Fruit fly (Drosophila melanogaster) whole organism, embryonic: ENCODE results near the gene Atg5.

Experiments
- Awh ChIP-seq: fragments of 200-800 bp; sonication (Bioruptor generic); IDR thresholded peaks from 2 replicates; pipeline ENCODE4, ENCODE4 v1.3.6; 2022; ENCODE audit warnings: missing biosample characterization, missing genetic modification characterization
- CG11695 ChIP-seq: fragments of 200-800 bp; sonication (Bioruptor generic); IDR thresholded peaks from 3 replicates; pipeline ENCODE4 v1.3.6; 2022; ENCODE audit warnings: missing biosample characterization, missing genetic modification characterization
- CG13624 ChIP-seq: fragments of 200-800 bp; sonication (Bioruptor generic); optimal IDR thresholded peaks from 2 replicates; lab custom pipeline; 2016; ENCODE audit warnings: missing biosample characterization, missing genetic modification characterization
- CG1602 ChIP-seq: fragments of 200-800 bp; sonication (Bioruptor generic); optimal IDR thresholded peaks from 3 replicates; lab custom pipeline; 2016; ENCODE audit warnings: missing biosample characterization, missing genetic modification characterization
- CG17328 ChIP-seq: fragments of 200-800 bp; sonication (Bioruptor generic); IDR thresholded peaks from 2 replicates; pipeline ENCODE4 v1.3.6; 2022; ENCODE audit warnings: missing biosample characterization, missing genetic modification characterization
- CG18262 ChIP-seq: fragments of 200-800 bp; optimal IDR thresholded peaks from 3 replicates; lab custom pipeline; 2019; ENCODE audit warnings: missing biosample characterization, mild to moderate bottlenecking, missing genetic modification characterization, moderate library complexity
- CG18764 ChIP-seq: fragments of 200-800 bp; sonication (Bioruptor generic); optimal IDR thresholded peaks from 3 replicates; lab custom pipeline; 2016; ENCODE audit warnings: missing biosample characterization, missing genetic modification characterization
- CG2199 ChIP-seq: fragments of 200-800 bp; sonication (Bioruptor generic); IDR thresholded peaks from 3 replicates; pipeline ENCODE4 v1.3.6; 2022; ENCODE audit warnings: missing biosample characterization, missing genetic modification characterization
- CG4328 ChIP-seq: fragments of 200-800 bp; sonication (Bioruptor generic); optimal IDR thresholded peaks from 3 replicates; lab custom pipeline; 2017; ENCODE audit warnings: missing biosample characterization, missing genetic modification reagents, missing genetic modification characterization
- CG4404 ChIP-seq: fragments of 200-800 bp; sonication (Bioruptor generic); IDR thresholded peaks from 2 replicates; pipeline ENCODE4 v1.3.6; 2022; ENCODE audit warnings: missing biosample characterization, missing genetic modification characterization
- CG6254 ChIP-seq: fragments of 200-800 bp; sonication (Bioruptor generic); optimal IDR thresholded peaks from 3 replicates; lab custom pipeline; 2017; ENCODE audit warnings: mild to moderate bottlenecking, missing biosample characterization, missing genetic modification reagents, missing genetic modification characterization
- CG6272 ChIP-seq: fragments of 200-800 bp; sonication (Bioruptor generic); IDR thresholded peaks from 2 replicates; pipeline ENCODE4 v1.3.6; 2022; ENCODE audit warnings: missing biosample characterization, missing genetic modification characterization
- CG6765 ChIP-seq: fragments of 200-800 bp; sonication (Bioruptor generic); optimal IDR thresholded peaks from 3 replicates; lab custom pipeline; 2017; ENCODE audit warnings: missing biosample characterization, mild to moderate bottlenecking, missing genetic modification characterization
- CG7745 ChIP-seq: fragments of 200-800 bp; sonication (Bioruptor generic); optimal IDR thresholded peaks from 2 replicates; lab custom pipeline; 2018; ENCODE audit warnings: missing biosample characterization, mild to moderate bottlenecking, missing genetic modification characterization, moderate library complexity
- CG8765 ChIP-seq: fragments of 200-800 bp; sonication (Bioruptor generic); IDR thresholded peaks from 2 replicates; pipeline ENCODE4 v1.3.6; 2022; ENCODE audit warnings: missing biosample characterization, missing genetic modification characterization
- D19A ChIP-seq: fragments of 200-800 bp; optimal IDR thresholded peaks from 3 replicates; lab custom pipeline; 2019; ENCODE audit warnings: missing biosample characterization, mild to moderate bottlenecking, missing genetic modification characterization, moderate library complexity
- Eip74EF ChIP-seq, 2 experiments: fragments of 200-800 bp in 1 of 2; fragments of >200 bp in 1 of 2; sonication (Bioruptor generic) in 1 of 2; optimal IDR thresholded peaks; 2 replicates each; lab custom pipeline; 2017 to 2019; ENCODE audit warnings: missing biosample characterization in 2 of 2, missing genetic modification characterization in 2 of 2, mild to moderate bottlenecking in 1 of 2, moderate library complexity in 1 of 2
- GATAe ChIP-seq: fragments of 200-800 bp; sonication (Bioruptor generic); conservative IDR thresholded peaks from 2 replicates; pipeline ENCODE4 v1.3.6; 2022; ENCODE audit warnings: missing biosample characterization, missing genetic modification characterization
- Gsc ChIP-seq: fragments of 200-800 bp; sonication (Bioruptor generic); IDR thresholded peaks from 2 replicates; pipeline ENCODE4 v1.3.6; 2022; ENCODE audit warnings: missing biosample characterization, missing genetic modification characterization
- HLHmδ ChIP-seq: fragments of 200-800 bp; sonication (Bioruptor generic); optimal IDR thresholded peaks from 2 replicates; lab custom pipeline; 2018; ENCODE audit warnings: missing biosample characterization, mild to moderate bottlenecking, missing genetic modification characterization, moderate library complexity
- Hand ChIP-seq: fragments of 200-800 bp; sonication (Bioruptor generic); optimal IDR thresholded peaks from 2 replicates; lab custom pipeline; 2017; ENCODE audit warnings: mild to moderate bottlenecking, missing biosample characterization, missing genetic modification reagents, missing genetic modification characterization
- HmgZ ChIP-seq: fragments of 200-800 bp; sonication (Bioruptor generic); optimal IDR thresholded peaks from 2 replicates; lab custom pipeline; 2018; ENCODE audit warnings: missing biosample characterization, mild to moderate bottlenecking, missing genetic modification characterization
- Hmx ChIP-seq: fragments of 200-800 bp; sonication (Bioruptor generic); optimal IDR thresholded peaks from 2 replicates; lab custom pipeline; 2016; ENCODE audit warnings: missing biosample characterization, missing genetic modification characterization
- Hsf ChIP-seq: fragments of 200-800 bp; sonication (Bioruptor generic); optimal IDR thresholded peaks from 3 replicates; lab custom pipeline; 2016; ENCODE audit warnings: missing biosample characterization, missing genetic modification characterization
- MBD-R2 ChIP-seq: fragments of 200-800 bp; sonication (Bioruptor generic); IDR thresholded peaks from 2 replicates; pipeline ENCODE4 v1.3.6; 2022; ENCODE audit warnings: missing biosample characterization, missing genetic modification characterization
- MTF-1 ChIP-seq: fragments of 200-800 bp; sonication (Bioruptor generic); optimal IDR thresholded peaks from 2 replicates; lab custom pipeline; 2018; ENCODE audit warnings: missing biosample characterization, mild to moderate bottlenecking, missing genetic modification characterization, borderline replicate concordance
- NC2α ChIP-seq: fragments of 200-800 bp; sonication (Bioruptor generic); optimal IDR thresholded peaks from 2 replicates; lab custom pipeline; 2016; ENCODE audit warnings: missing biosample characterization, missing genetic modification characterization
- Rx ChIP-seq: fragments of 200-800 bp; sonication (Bioruptor generic); IDR thresholded peaks from 2 replicates; pipeline ENCODE4 v1.3.6; 2022; ENCODE audit warnings: missing biosample characterization, missing genetic modification characterization
- Ssrp ChIP-seq: fragments of 200-800 bp; sonication (Bioruptor generic); optimal IDR thresholded peaks from 2 replicates; lab custom pipeline; 2018; ENCODE audit warnings: missing biosample characterization, mild to moderate bottlenecking, missing genetic modification characterization, moderate library complexity
- bowl ChIP-seq: fragments of 200-800 bp; sonication (Bioruptor generic); IDR thresholded peaks from 2 replicates; pipeline ENCODE4 v1.3.6; 2022; ENCODE audit warnings: missing biosample characterization, missing genetic modification characterization
- crp ChIP-seq, 2 experiments: fragments of 200-800 bp; sonication (Bioruptor generic); optimal IDR thresholded peaks; 2 replicates in 1 of 2; 3 replicates in 1 of 2; lab custom pipeline; 2017; ENCODE audit warnings: missing biosample characterization in 2 of 2, missing genetic modification characterization in 2 of 2, mild to moderate bottlenecking in 1 of 2, moderate library complexity in 1 of 2
- en ChIP-seq: fragments of 200-800 bp; sonication (Bioruptor generic); optimal IDR thresholded peaks from 2 replicates; lab custom pipeline; 2016; ENCODE audit warnings: missing biosample characterization, missing genetic modification characterization
- ftz-f1 ChIP-seq: fragments of 200-800 bp; sonication (Bioruptor generic); optimal IDR thresholded peaks from 2 replicates; lab custom pipeline; 2016; ENCODE audit warnings: missing biosample characterization, missing genetic modification characterization
- gce ChIP-seq: fragments of 200-800 bp; sonication (Bioruptor generic); IDR thresholded peaks from 3 replicates; pipeline ENCODE4 v1.3.6; 2022; ENCODE audit warnings: missing biosample characterization, missing genetic modification characterization
- gcm ChIP-seq: fragments of 200-800 bp; sonication (Bioruptor generic); optimal IDR thresholded peaks from 2 replicates; lab custom pipeline; 2019; ENCODE audit warnings: missing biosample characterization, mild to moderate bottlenecking, missing genetic modification characterization, moderate library complexity
- gcm2 ChIP-seq: fragments of 200-800 bp; sonication (Bioruptor generic); optimal IDR thresholded peaks from 2 replicates; lab custom pipeline; 2016; ENCODE audit warnings: missing biosample characterization, missing genetic modification characterization
- gt ChIP-seq: fragments of 200-800 bp; sonication (Bioruptor generic); IDR thresholded peaks from 2 replicates; pipeline ENCODE4 v1.3.6; 2022; ENCODE audit warnings: missing biosample characterization, missing genetic modification characterization
- her ChIP-seq: fragments of 200-800 bp; sonication (Bioruptor generic); optimal IDR thresholded peaks from 2 replicates; lab custom pipeline; 2016; ENCODE audit warnings: missing biosample characterization, missing genetic modification characterization
- hkb ChIP-seq, 2 experiments: fragments of 200-800 bp in 1 of 2; fragments of >200 bp in 1 of 2; sonication (Bioruptor generic) in 1 of 2; IDR thresholded peaks in 1 of 2; optimal IDR thresholded peaks in 1 of 2; 2 replicates each; pipeline versions ENCODE4 v1.3.6 to Lab custom; 2017 to 2022; ENCODE audit warnings: missing biosample characterization in 1 of 2, missing genetic modification characterization in 1 of 2
- lab ChIP-seq: fragments of 200-800 bp; sonication (Bioruptor generic); optimal IDR thresholded peaks from 3 replicates; lab custom pipeline; 2017; ENCODE audit warnings: missing biosample characterization, missing genetic modification characterization, mild to moderate bottlenecking, moderate library complexity, missing genetic modification reagents
- nau ChIP-seq: fragments of 200-800 bp; sonication (Bioruptor generic); optimal IDR thresholded peaks from 3 replicates; lab custom pipeline; 2017; ENCODE audit warnings: missing biosample characterization, mild to moderate bottlenecking, missing genetic modification characterization, missing genetic modification reagents
- p53 ChIP-seq: fragments of 200-800 bp; sonication (Bioruptor generic); optimal IDR thresholded peaks from 2 replicates; lab custom pipeline; 2016; ENCODE audit warnings: missing biosample characterization, missing genetic modification characterization
- pb ChIP-seq: fragments of 200-800 bp; sonication (Bioruptor generic); optimal IDR thresholded peaks from 3 replicates; lab custom pipeline; 2016; ENCODE audit warnings: missing biosample characterization, missing genetic modification characterization
- psq ChIP-seq: fragments of 200-800 bp; sonication (Bioruptor generic); optimal IDR thresholded peaks from 2 replicates; lab custom pipeline; 2017; ENCODE audit warnings: missing biosample characterization, missing genetic modification characterization
- row ChIP-seq: fragments of 200-800 bp; sonication (Bioruptor generic); IDR thresholded peaks from 3 replicates; pipeline ENCODE4 v1.3.6; 2022; ENCODE audit warnings: missing biosample characterization, missing genetic modification characterization
- run ChIP-seq: fragments of 200-800 bp; sonication (Bioruptor generic); optimal IDR thresholded peaks from 3 replicates; lab custom pipeline; 2018; ENCODE audit warnings: missing biosample characterization, mild to moderate bottlenecking, missing genetic modification characterization
- sisA ChIP-seq: fragments of 200-800 bp; sonication (Bioruptor generic); IDR thresholded peaks from 2 replicates; pipeline ENCODE4 v1.3.6; 2022; ENCODE audit warnings: missing biosample characterization, missing genetic modification characterization
- slbo ChIP-seq: fragments of 200-800 bp; sonication (Bioruptor generic); IDR thresholded peaks from 2 replicates; pipeline ENCODE4 v1.3.6; 2022; ENCODE audit warnings: missing biosample characterization, missing genetic modification characterization
- sqz ChIP-seq: fragments of 200-800 bp; sonication (Bioruptor generic); optimal IDR thresholded peaks from 3 replicates; lab custom pipeline; 2018; ENCODE audit warnings: missing biosample characterization, mild to moderate bottlenecking, missing genetic modification characterization
- sug ChIP-seq: fragments of 200-800 bp; optimal IDR thresholded peaks from 2 replicates; lab custom pipeline; 2019; ENCODE audit warnings: missing biosample characterization, mild to moderate bottlenecking, missing genetic modification characterization, moderate library complexity
- zen2 ChIP-seq: fragments of 200-800 bp; sonication (Bioruptor generic); IDR thresholded peaks from 3 replicates; pipeline ENCODE4 v1.3.6; 2022; ENCODE audit warnings: missing biosample characterization, missing genetic modification characterization; ENCODE audit not compliant: partially characterized antibody

The Atg5 gene

DNA sequence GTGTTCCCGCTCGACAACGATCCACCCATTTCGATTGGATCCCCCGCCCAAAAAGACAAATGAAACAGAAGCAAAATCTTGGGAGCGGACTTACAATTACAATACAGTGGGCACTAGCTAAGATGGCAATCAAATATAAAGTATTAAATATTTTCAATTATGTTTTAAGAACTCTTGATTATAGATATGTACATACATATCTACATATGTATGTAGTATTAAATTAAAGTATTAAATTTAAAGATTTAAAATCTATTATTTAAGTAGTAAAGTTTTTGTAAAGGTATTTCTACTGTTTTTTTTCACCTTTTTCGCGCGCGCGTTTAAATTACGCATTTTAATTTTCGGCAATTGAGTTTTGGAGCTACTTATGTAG is 11.2 kb upstream of the Atg5 start (continued):
- TF ChIP-seq row (GFP tag; lab: Robert Waterston, UW) (peak; percentile 86), CG8765 (no peak), Hsf (GFP tag; lab: Kevin White, UChicago) (peak; percentile 2), MBD-R2 (GFP tag; lab: Robert Waterston, UW) (peak; percentile 37; the same call in 1 of the 2 replicates), hkb (optimal IDR thresholded peaks at IDR 0.05; lab: Kevin White, UChicago) (no peak), hkb (GFP tag; IDR thresholded peaks at IDR 0.05; lab: Robert Waterston, UW) (peak; percentile 80), CG7745 (no peak), NC2α (GFP tag; lab: Kevin White, UChicago) (no peak), Gsc (GFP tag; lab: Robert Waterston, UW) (no peak), sisA (peak; percentile 58), bowl (peak; percentile 29; the same call in 1 of the 2 replicates), CG18262 (tag; lab: Kevin White, UChicago) (peak; percentile 92), CG2199 (GFP tag; lab: Robert Waterston, UW) (no peak), gcm (GFP tag; lab: Kevin White, UChicago) (peak; percentile 83), HLHmδ (GFP tag; lab: Kevin White, UChicago) (no peak), Hand (GFP tag; lab: Kevin White, UChicago) (peak; percentile 63), Ssrp (tag; lab: Kevin White, UChicago) (peak; percentile 77), GATAe (GFP tag; lab: Robert Waterston, UW) (no peak; the same call in 1 of the 2 replicates), CG4404 (GFP tag; lab: Robert Waterston, UW) (peak; percentile 39; the same call in 1 of the 2 replicates), MTF-1 (GFP tag; lab: Kevin White, UChicago) (peak; percentile 6), Awh (peak; percentile 47; the same call in 1 of the 2 replicates), CG1602 (GFP tag; lab: Kevin White, UChicago) (peak; percentile 61), Eip74EF (GFP tag; optimal IDR thresholded peaks at IDR 0.05; lab: Kevin White, UChicago) (peak in 1 of 2 experiments; percentile 85), psq (GFP tag; lab: Kevin White, UChicago) (no peak), slbo (GFP tag; lab: Robert Waterston, UW) (peak; percentile 82), CG18764 (GFP tag; lab: Kevin White, UChicago) (peak; percentile 51), CG13624 (GFP tag; lab: Kevin White, UChicago) (no peak), CG11695 (GFP tag; lab: Robert Waterston, UW) (peak; percentile 60; the same call in 2 of the 3 replicates), ftz-f1 (GFP tag; lab: Kevin White, UChicago) (no peak), sug (tag; lab: Kevin White, UChicago) (peak; percentile 73), pb (no peak), CG6765 (GFP tag; lab: Kevin White, UChicago) (peak; percentile 11), Hmx (GFP tag; lab: Kevin White, UChicago) (no peak), sqz (GFP tag; lab: Kevin White, UChicago) (peak; percentile 62), HmgZ (peak; percentile 61), gcm2 (GFP tag; lab: Kevin White, UChicago) (no peak), CG17328 (GFP tag; lab: Robert Waterston, UW) (peak; percentile 64), gt (no peak), crp (GFP tag; optimal IDR thresholded peaks at IDR 0.05; lab: Kevin White, UChicago) (no peak), her (GFP tag; lab: Kevin White, UChicago) (no peak), CG6254 (peak; percentile 60), gce (GFP tag; lab: Robert Waterston, UW) (no peak), CG6272 (peak; percentile 53; the same call in 1 of the 2 replicates), CG4328 (GFP tag; lab: Kevin White, UChicago) (peak; percentile 56), lab (peak; percentile 83), D19A (tag; lab: Kevin White, UChicago) (peak; percentile 83), en (no peak), run (tag; lab: Kevin White, UChicago) (peak; percentile 65), nau (no peak), Rx (no peak), p53 (GFP tag; lab: Kevin White, UChicago) (no peak), zen2 (no peak)
